Fruit fly (Drosophila melanogaster) whole organism: ENCODE results near the gene Ufl1.

ENCODE experiments used
- EcR ChIP-seq, 2 experiments: fragments of >200 bp; optimal IDR thresholded peaks; 2 replicates each; lab custom pipeline; 2017; ENCODE audit warnings: missing biosample characterization in 2 of 2, missing genetic modification characterization in 2 of 2, missing genetic modification reagents in 2 of 2
- pan ChIP-seq: fragments of >200 bp; optimal IDR thresholded peaks from 2 replicates; lab custom pipeline; 2017
- psq ChIP-seq: fragments of >200 bp; optimal IDR thresholded peaks from 2 replicates; lab custom pipeline; 2017
- usp ChIP-seq: fragments of >200 bp; optimal IDR thresholded peaks from 2 replicates; lab custom pipeline; 2017; ENCODE audit warnings: missing biosample characterization, missing genetic modification characterization, mixed read lengths

dm6 chr3R:7123073-7123572, 48.9 kb upstream of the Ufl1 start:
- TF ChIP-seq psq (lab: Kevin White, UChicago) (no peak), EcR (GFP tag; optimal IDR thresholded peaks at IDR 0.05; lab: Kevin White, UChicago) (no peak), usp (GFP tag; lab: Kevin White, UChicago) (no peak), pan (lab: Kevin White, UChicago) (no peak)
